Fruit fly (Drosophila melanogaster): ENCODE measurements around the gene Ocrl.
A peak's percentile ranks its signal among the peaks of the same experiment; 100 is the strongest.

Ocrl gene

DNA sequence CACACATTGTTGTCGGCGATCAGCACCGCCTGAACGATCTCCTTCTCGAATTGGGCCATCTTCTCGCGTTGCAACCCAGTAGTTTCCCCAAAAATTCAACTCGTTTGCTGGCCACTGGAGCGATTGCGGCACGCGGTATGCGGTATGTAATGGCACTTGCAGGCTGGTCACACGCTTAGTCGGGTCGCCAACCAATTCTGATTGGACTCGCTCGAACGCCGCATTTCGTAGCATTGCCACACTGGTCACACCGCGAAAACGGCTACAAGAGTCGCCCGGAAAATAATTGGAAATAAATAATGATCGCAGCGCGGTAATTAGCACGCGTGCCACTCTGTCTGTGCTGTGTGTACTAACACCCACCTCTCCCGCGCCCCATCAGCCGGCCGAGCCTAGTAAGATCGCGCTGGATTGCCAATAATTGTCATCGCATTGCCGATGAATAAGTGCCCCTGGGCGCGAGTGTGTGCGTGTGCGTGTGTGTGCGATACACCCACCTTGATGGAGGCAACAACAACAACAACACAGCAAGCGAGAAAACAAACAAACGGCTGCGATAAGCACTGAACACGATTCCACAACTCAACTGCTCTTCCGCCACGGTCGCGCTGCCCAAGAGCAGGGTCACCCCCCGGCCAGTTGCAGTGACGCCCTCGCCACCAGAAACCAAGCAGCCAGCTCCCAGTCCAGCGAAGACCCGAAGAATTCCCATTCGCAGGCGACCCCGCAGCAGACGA is at the start of gene Ocrl, which contains the start of gene eIF2Bepsilon:
Ocrl (plus strand) TSS at position 217 of the 737 bp plus-strand sequence.
eIF2Bepsilon (minus strand) TSS at position 110 of the 737 bp plus-strand sequence.
- TF ChIP-seq CG14655 (GFP tag; optimal IDR thresholded peaks at IDR 0.05) (no peak), gl (tag; optimal IDR thresholded peaks at IDR 0.05) (no peak), EcR (GFP tag; optimal IDR thresholded peaks at IDR 0.05) (peak; percentile 49), Ets98B (GFP tag; IDR thresholded peaks at IDR 0.05) (no peak), rn (GFP tag; IDR thresholded peaks at IDR 0.05) (no peak), CG13204 (GFP tag; optimal IDR thresholded peaks at IDR 0.05) (no peak)

DNA sequence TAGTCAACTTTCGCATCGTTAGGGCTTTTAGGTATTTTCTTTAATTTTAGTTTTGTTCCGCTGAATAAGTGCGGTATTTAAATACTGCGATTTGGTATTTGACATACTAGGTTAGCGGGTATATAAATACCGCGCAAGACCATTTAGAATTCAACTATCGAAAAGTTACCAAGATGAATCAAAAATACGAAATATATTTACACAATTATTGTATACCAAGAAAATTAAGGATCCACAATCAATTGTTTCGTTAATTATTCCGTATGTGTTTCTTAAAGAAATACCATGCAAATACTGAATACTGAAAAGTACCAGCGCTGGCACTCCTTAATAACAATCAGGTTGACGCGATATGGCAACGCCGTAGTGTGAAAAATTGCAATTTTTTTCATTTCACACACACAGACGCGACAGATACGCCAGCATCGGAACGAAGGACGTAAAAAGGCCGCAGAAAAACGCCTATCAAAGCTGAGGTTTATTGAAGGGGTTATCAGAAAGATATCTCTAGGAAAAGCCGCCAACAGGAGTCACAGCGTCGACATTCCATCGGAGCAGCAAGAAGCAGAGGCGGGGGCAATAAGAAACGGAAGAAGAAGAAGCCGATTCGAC is 49.2 kb upstream of the Ocrl start, which contains the start of the genes Pgam5 and Vps26:
Pgam5 (minus strand) TSS at position 51 of the 612 bp plus-strand sequence.
Vps26 (plus strand) TSS at position 339 of the 612 bp plus-strand sequence.
- TF ChIP-seq CG8301 (tag; optimal IDR thresholded peaks at IDR 0.05) (no peak), CG12605 (GFP tag; IDR thresholded peaks at IDR 0.05) (no peak), Pif1A (GFP tag; optimal IDR thresholded peaks at IDR 0.05) (no peak), CG17806 (tag; optimal IDR thresholded peaks at IDR 0.05) (no peak), Pif1B (GFP tag; optimal IDR thresholded peaks at IDR 0.05) (no peak), CG13204 (GFP tag; optimal IDR thresholded peaks at IDR 0.05) (no peak)

DNA sequence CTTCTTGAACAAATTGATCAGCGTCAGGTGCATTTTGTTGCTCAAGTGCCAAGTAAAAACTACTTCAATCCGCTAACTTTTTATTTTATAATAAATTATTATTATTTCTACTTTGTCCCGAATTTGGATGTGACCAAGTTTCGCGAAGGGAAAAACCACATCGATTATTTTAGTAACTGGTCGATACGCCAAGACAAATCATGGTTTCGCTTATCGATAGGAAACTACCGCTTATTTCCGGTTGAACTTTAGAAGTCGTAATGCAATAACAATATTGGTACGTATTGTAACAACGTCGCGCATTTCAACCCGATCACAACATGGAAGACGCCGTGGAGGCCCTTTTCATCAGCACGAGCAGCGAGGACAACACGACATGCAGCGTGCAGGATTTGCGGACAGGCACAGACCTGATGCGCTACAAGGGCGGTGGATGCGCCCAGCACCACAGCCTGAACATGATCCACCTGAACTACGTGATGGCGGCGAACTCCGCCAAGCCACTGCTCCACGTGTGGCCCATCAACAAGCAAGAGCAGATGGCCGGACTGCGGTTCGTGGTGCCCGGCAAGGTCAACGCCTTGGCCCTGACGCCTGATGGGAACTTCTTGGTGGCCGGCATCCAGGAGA is 45.6 kb upstream of the Ocrl start, which contains the start of the genes CG14817 and CG14805:
CG14817 (minus strand) TSS at position 164 of the 630 bp plus-strand sequence.
CG14805 (plus strand) TSS at position 211 of the 630 bp plus-strand sequence.
- no peak for TF ChIP-seq CG10348 (GFP tag; IDR thresholded peaks at IDR 0.05)
- no peak for TF ChIP-seq CG14655 (GFP tag; optimal IDR thresholded peaks at IDR 0.05)
- TF ChIP-seq gl (tag; optimal IDR thresholded peaks at IDR 0.05), result peak; percentile 54
- TF ChIP-seq Ets98B (GFP tag; IDR thresholded peaks at IDR 0.05), result peak; percentile 8; the same call in 1 of the 2 replicates
- TF ChIP-seq EcR (GFP tag; optimal IDR thresholded peaks at IDR 0.05), result peak; percentile 62
- TF ChIP-seq CG13204 (GFP tag; optimal IDR thresholded peaks at IDR 0.05), result no peak
- peak; percentile 34 for TF ChIP-seq CG15710 (tag; optimal IDR thresholded peaks at IDR 0.05)
- TF ChIP-seq CG17806 (tag; optimal IDR thresholded peaks at IDR 0.05), result peak; percentile 4
- peak; percentile 82 for TF ChIP-seq Snoo (tag; optimal IDR thresholded peaks at IDR 0.05)
- TF ChIP-seq CG8159 (tag; optimal IDR thresholded peaks at IDR 0.05), result no peak
- TF ChIP-seq CG32121 (GFP tag; IDR thresholded peaks at IDR 0.05), result no peak
- TF ChIP-seq Pif1A (GFP tag; optimal IDR thresholded peaks at IDR 0.05), result no peak
- TF ChIP-seq Pif1B (GFP tag; optimal IDR thresholded peaks at IDR 0.05), result no peak
- TF ChIP-seq D1 (tag; optimal IDR thresholded peaks at IDR 0.05), result no peak
- peak; percentile 58 for TF ChIP-seq CG34367 (tag; optimal IDR thresholded peaks at IDR 0.05)
- TF ChIP-seq CG4496 (GFP tag; IDR thresholded peaks at IDR 0.05), result peak; percentile 76
- TF ChIP-seq CG8301 (tag; optimal IDR thresholded peaks at IDR 0.05), result no peak
- TF ChIP-seq CG9948 (tag; optimal IDR thresholded peaks at IDR 0.05), result no peak
- TF ChIP-seq fd96Ca (GFP tag; IDR thresholded peaks at IDR 0.05), result no peak
- TF ChIP-seq rn (GFP tag; IDR thresholded peaks at IDR 0.05), result no peak
- TF ChIP-seq CG12605 (GFP tag; IDR thresholded peaks at IDR 0.05), result no peak

DNA sequence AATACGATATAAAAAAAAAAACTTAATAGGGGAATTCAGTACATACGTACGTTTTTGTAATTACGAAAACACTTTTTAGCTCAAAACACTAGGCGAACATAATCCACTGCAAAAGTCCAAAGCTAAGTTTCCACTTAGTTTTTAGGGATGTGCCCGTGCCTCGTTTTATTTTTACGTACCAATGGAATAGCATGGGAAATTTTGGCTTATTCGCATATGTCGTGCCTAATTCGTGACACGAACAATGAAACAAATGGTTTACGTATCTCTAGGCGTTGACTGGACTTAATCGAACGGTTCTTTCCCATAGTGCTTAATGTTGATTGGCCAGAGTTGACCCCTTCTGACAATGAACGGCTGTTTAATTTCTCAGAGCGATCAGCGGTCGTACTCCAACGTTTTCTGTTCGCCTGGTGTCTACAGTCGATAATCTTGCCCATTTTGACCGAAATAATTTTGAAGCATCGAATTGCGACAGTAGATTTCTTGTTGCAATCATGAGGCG is 43.1 kb upstream of the Ocrl start, which contains the start of gene CG14818:
CG14818 (minus strand) TSS at position 169 of the 505 bp plus-strand sequence.
- peak; percentile 30 for TF ChIP-seq CG9948 (tag; optimal IDR thresholded peaks at IDR 0.05)
- peak; percentile 38; the same call in 1 of the 2 replicates for TF ChIP-seq rn (GFP tag; IDR thresholded peaks at IDR 0.05)
- TF ChIP-seq CG10348 (GFP tag; IDR thresholded peaks at IDR 0.05), result no peak
- TF ChIP-seq Snoo (tag; optimal IDR thresholded peaks at IDR 0.05), result peak; percentile 49
- TF ChIP-seq gl (tag; optimal IDR thresholded peaks at IDR 0.05), result no peak
- TF ChIP-seq EcR (GFP tag; optimal IDR thresholded peaks at IDR 0.05), result no peak
- TF ChIP-seq Ets98B (GFP tag; IDR thresholded peaks at IDR 0.05), result peak; percentile 17; the same call in 1 of the 2 replicates
- TF ChIP-seq CG15710 (tag; optimal IDR thresholded peaks at IDR 0.05), result peak; percentile 46
- TF ChIP-seq CG17806 (tag; optimal IDR thresholded peaks at IDR 0.05), result peak; percentile 33
- no peak for TF ChIP-seq CG32121 (GFP tag; IDR thresholded peaks at IDR 0.05)
- peak; percentile 39 for TF ChIP-seq CG8159 (tag; optimal IDR thresholded peaks at IDR 0.05)
- TF ChIP-seq Pif1B (GFP tag; optimal IDR thresholded peaks at IDR 0.05), result no peak
- peak; percentile 36 for TF ChIP-seq CG34367 (tag; optimal IDR thresholded peaks at IDR 0.05)
- 0 out of 2 replicates have a peak, but pooled peaks have one; percentile 24 for TF ChIP-seq CG12605 (GFP tag; IDR thresholded peaks at IDR 0.05)
- TF ChIP-seq CG8301 (tag; optimal IDR thresholded peaks at IDR 0.05), result peak; percentile 43
- no peak for TF ChIP-seq D1 (tag; optimal IDR thresholded peaks at IDR 0.05)
- TF ChIP-seq CG13204 (GFP tag; optimal IDR thresholded peaks at IDR 0.05), result no peak
- peak; percentile 44; the same call in 1 of the 3 replicates for TF ChIP-seq CG4496 (GFP tag; IDR thresholded peaks at IDR 0.05)
- peak; percentile 71 for TF ChIP-seq fd96Ca (GFP tag; IDR thresholded peaks at IDR 0.05)
- no peak for TF ChIP-seq Pif1A (GFP tag; optimal IDR thresholded peaks at IDR 0.05)
- TF ChIP-seq CG14655 (GFP tag; optimal IDR thresholded peaks at IDR 0.05), result no peak

DNA sequence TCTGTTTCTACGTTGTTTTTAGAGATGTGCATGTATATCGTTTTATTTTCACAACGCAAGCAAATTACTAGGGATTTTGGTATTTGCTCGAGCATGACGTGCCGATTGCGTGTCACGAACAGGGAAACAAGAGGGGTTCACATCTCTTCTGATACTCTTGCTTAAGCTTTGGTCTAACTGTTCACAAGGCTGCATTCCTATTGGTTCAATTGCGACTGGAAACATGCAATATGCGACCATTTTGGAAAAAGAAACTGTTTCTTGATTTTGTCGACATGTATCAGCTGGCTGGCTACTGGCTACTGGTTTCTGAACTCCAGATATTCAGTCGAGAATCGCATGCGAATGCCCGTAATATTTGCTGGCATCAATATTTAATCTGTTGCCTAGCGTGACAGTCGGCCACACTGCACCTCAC is 42.6 kb upstream of the Ocrl start, which contains the start of gene Coa8:
Coa8 (plus strand) TSS at position 144 of the 418 bp plus-strand sequence.
- TF ChIP-seq CG4496 (GFP tag; IDR thresholded peaks at IDR 0.05) (peak; percentile 67; the same call in 2 of the 3 replicates), D1 (tag; optimal IDR thresholded peaks at IDR 0.05) (no peak), CG8159 (tag; optimal IDR thresholded peaks at IDR 0.05) (peak; percentile 35), CG10348 (GFP tag; IDR thresholded peaks at IDR 0.05) (no peak), Ets98B (GFP tag; IDR thresholded peaks at IDR 0.05) (peak; percentile 35), Snoo (tag; optimal IDR thresholded peaks at IDR 0.05) (peak; percentile 12), CG15710 (tag; optimal IDR thresholded peaks at IDR 0.05) (peak; percentile 35), CG17806 (tag; optimal IDR thresholded peaks at IDR 0.05) (no peak), fd96Ca (GFP tag; IDR thresholded peaks at IDR 0.05) (peak; percentile 51; the same call in 2 of the 3 replicates), CG12605 (GFP tag; IDR thresholded peaks at IDR 0.05) (0 out of 2 replicates have a peak, but pooled peaks have one; percentile 13), gl (tag; optimal IDR thresholded peaks at IDR 0.05) (no peak), CG34367 (tag; optimal IDR thresholded peaks at IDR 0.05) (peak; percentile 32)
